Worm (Caenorhabditis elegans): Measurements from ENCODE around the gene clec-149.

clec-149 gene

ce11 chrIII:835713-836278, 12.8 kb downstream of the clec-149 start (continued):
- TF ChIP-seq T26A5.8 (tag; optimal IDR thresholded peaks at IDR 0.05) = peak; percentile 97
- TF ChIP-seq ccch-3 (GFP tag; optimal IDR thresholded peaks at IDR 0.05) = no peak
- TF ChIP-seq F23B12.7 (tag; optimal IDR thresholded peaks at IDR 0.05; ENCODE audit: insufficient read depth) = no peak
- 0 out of 2 replicates have a peak, but pooled peaks have one; percentile 78 for TF ChIP-seq lag-1 (GFP tag; IDR thresholded peaks at IDR 0.05)
- TF ChIP-seq Y79H2A.3 (GFP tag; conservative IDR thresholded peaks at IDR 0.05) = peak; percentile 90
- TF ChIP-seq ama-1 (optimal IDR thresholded peaks at IDR 0.05) = peak; percentile 91
- peak in 1 of 2 experiments; percentile 65 for TF ChIP-seq ama-1 (GFP tag; optimal IDR thresholded peaks at IDR 0.05)
- TF ChIP-seq efl-1 (GFP tag; optimal IDR thresholded peaks at IDR 0.05) = no peak
- no peak for TF ChIP-seq dpl-1 (GFP tag; optimal IDR thresholded peaks at IDR 0.05)
- TF ChIP-seq let-607 (tag; optimal IDR thresholded peaks at IDR 0.05) = peak; percentile 68 to 83

ce11 chrIII:839491-839890, 16.5 kb downstream of the clec-149 start, which contains the start of gene dos-3:
Gene dos-3, minus strand, starts transcription at chrIII:839591.
- TF ChIP-seq dpl-1 (GFP tag; optimal IDR thresholded peaks at IDR 0.05) (no peak), B0035.1 (tag; optimal IDR thresholded peaks at IDR 0.05) (no peak), rpc-1 (optimal IDR thresholded peaks at IDR 0.05) (no peak), rpc-1 (tag; optimal IDR thresholded peaks at IDR 0.05) (no peak), aptf-2 (GFP tag; conservative IDR thresholded peaks at IDR 0.05) (no peak), chd-7 (tag; optimal IDR thresholded peaks at IDR 0.05) (no peak), gei-17 (GFP tag; optimal IDR thresholded peaks at IDR 0.05) (no peak), akir-1 (GFP tag; optimal IDR thresholded peaks at IDR 0.05) (no peak), F39B2.1 (GFP tag; IDR thresholded peaks at IDR 0.05) (no peak), lin-35 (GFP tag; optimal IDR thresholded peaks at IDR 0.05) (no peak), K12H6.12 (tag; optimal IDR thresholded peaks at IDR 0.05) (no peak), ztf-18 (tag; optimal IDR thresholded peaks at IDR 0.05) (no peak), rcor-1 (GFP tag; IDR thresholded peaks at IDR 0.05) (no peak), sptf-2 (GFP tag; optimal IDR thresholded peaks at IDR 0.05) (no peak), snpc-3.4 (tag; optimal IDR thresholded peaks at IDR 0.05) (no peak)

- TF ChIP-seq rcor-1 (GFP tag; IDR thresholded peaks at IDR 0.05) (no peak), Y79H2A.3 (GFP tag; conservative IDR thresholded peaks at IDR 0.05) (no peak)
These were observed 18.2 kb downstream of the clec-149 start, which contains the start of gene K02F3.9 for ce11 chrIII:841177-841576. Gene K02F3.9, minus strand, starts transcription at chrIII:841366.

ce11 chrIII:842630-843029, 19.6 kb downstream of the clec-149 start, which contains the start of gene far-8:
Gene far-8, plus strand, starts transcription at chrIII:842930.
- TF ChIP-seq madf-10 (tag; optimal IDR thresholded peaks at IDR 0.05) (no peak), ztf-25 (GFP tag; IDR thresholded peaks at IDR 0.05) (no peak), Y79H2A.3 (GFP tag; conservative IDR thresholded peaks at IDR 0.05) (no peak), xnd-1 (tag; optimal IDR thresholded peaks at IDR 0.05) (no peak), T07F8.4 (tag; optimal IDR thresholded peaks at IDR 0.05) (no peak), bed-1 (GFP tag; IDR thresholded peaks at IDR 0.05) (no peak), zim-3 (tag; optimal IDR thresholded peaks at IDR 0.05) (no peak), mes-4 (tag; optimal IDR thresholded peaks at IDR 0.05) (no peak), pha-4 (tag; optimal IDR thresholded peaks at IDR 0.05) (no peak), ZK185.1 (tag; optimal IDR thresholded peaks at IDR 0.05; ENCODE audit: poor library complexity, severe bottlenecking) (no peak)

All from whole organism, young adult.